Worm (Caenorhabditis elegans): ENCODE measurements around the gene F11F1.1.

ce11 chrIII:13346785-13347184 is 48.6 kb upstream of the F11F1.1 start, which contains the start of gene mtm-6:
- TF ChIP-seq flt-1 (GFP tag; IDR thresholded peaks at IDR 0.05) (no peak), klf-2 (GFP tag; conservative IDR thresholded peaks at IDR 0.05) (no peak), ztf-29 (GFP tag; IDR thresholded peaks at IDR 0.05) (no peak), tab-1 (GFP tag; IDR thresholded peaks at IDR 0.05) (no peak), ztf-23 (GFP tag; IDR thresholded peaks at IDR 0.05) (no peak)
